Worm (Caenorhabditis elegans): ENCODE results near the gene Y48A6B.7.

DNA sequence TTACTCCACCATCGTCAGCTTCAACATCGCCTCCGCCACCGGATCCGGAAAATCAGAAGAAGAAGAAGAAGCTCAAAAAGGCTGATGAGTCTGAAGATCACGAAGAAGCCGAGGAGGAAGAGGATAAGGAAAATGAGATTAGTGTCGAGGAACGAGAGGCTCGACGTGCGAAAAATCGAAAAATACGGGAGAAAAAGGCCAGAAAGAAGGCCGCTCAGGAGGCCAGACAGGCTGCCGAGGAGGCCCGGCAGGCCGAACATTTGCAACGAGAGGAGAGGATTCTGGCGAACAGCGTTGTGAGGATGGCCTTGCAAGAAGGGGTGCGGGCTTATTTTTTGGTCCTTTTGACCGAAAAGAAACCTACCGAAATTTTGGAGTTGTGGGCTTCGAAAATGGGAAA lies 18.8 kb upstream of the Y48A6B.7 start:
- TF ChIP-seq sem-2 (GFP tag; optimal IDR thresholded peaks at IDR 0.05), result no peak
- TF ChIP-seq nhr-76 (tag; optimal IDR thresholded peaks at IDR 0.05), result no peak
- no peak for TF ChIP-seq zip-8 (tag; optimal IDR thresholded peaks at IDR 0.05)
- no peak for TF ChIP-seq unc-39 (tag; optimal IDR thresholded peaks at IDR 0.05)
- no peak for TF ChIP-seq nhr-28 (tag; optimal IDR thresholded peaks at IDR 0.05)
- no peak for TF ChIP-seq pha-4 (tag; optimal IDR thresholded peaks at IDR 0.05)

Data from whole organism, mixed stage, embryonic.